Worm (Caenorhabditis elegans) whole organism, midembryonic: Measurements from ENCODE around the gene C29F5.1.

Experiments used
- T22C8.4 ChIP-seq: fragments of 200-800 bp; sonication (Bioruptor generic); IDR thresholded peaks from 2 replicates; pipeline ENCODE4 v1.3.6; 2022; ENCODE audit warnings: missing genetic modification characterization, missing compliant biosample characterization
- cog-1 ChIP-seq: sonication (generic microtip); optimal IDR thresholded peaks from 2 replicates; lab custom pipeline; 2016; ENCODE audit warnings: missing genetic modification characterization, missing compliant biosample characterization
- flt-1 ChIP-seq: fragments of 200-800 bp; sonication (Bioruptor generic); IDR thresholded peaks from 2 replicates; pipeline ENCODE4 v1.3.6; 2022; ENCODE audit warnings: missing genetic modification characterization, missing compliant biosample characterization
- klf-2 ChIP-seq: fragments of 200-800 bp; sonication (Bioruptor generic); conservative IDR thresholded peaks from 2 replicates; pipeline ENCODE4 v1.3.6; 2022; ENCODE audit warnings: missing genetic modification reagents, missing genetic modification characterization, missing compliant biosample characterization
- med-1 ChIP-seq: sonication (generic microtip); optimal IDR thresholded peaks from 2 replicates; lab custom pipeline; 2017; ENCODE audit warnings: missing genetic modification characterization, mild to moderate bottlenecking, missing compliant biosample characterization, antibody characterized with exemption, missing genetic modification reagents; ENCODE audit not compliant: insufficient read depth
- ref-1 ChIP-seq: fragments of 200-800 bp; sonication (Bioruptor generic); conservative IDR thresholded peaks from 2 replicates; pipeline ENCODE4 v1.3.6; 2022; ENCODE audit warnings: missing genetic modification reagents, missing genetic modification characterization, missing compliant biosample characterization
- tab-1 ChIP-seq: fragments of 200-800 bp; sonication (Bioruptor generic); IDR thresholded peaks from 2 replicates; pipeline ENCODE4 v1.3.6; 2022; ENCODE audit warnings: missing genetic modification characterization, missing compliant biosample characterization
- ztf-23 ChIP-seq: fragments of 200-800 bp; sonication (Bioruptor generic); IDR thresholded peaks from 2 replicates; pipeline ENCODE4 v1.3.6; 2022; ENCODE audit warnings: missing genetic modification reagents, missing genetic modification characterization, missing compliant biosample characterization
- ztf-29 ChIP-seq: fragments of 200-800 bp; sonication (Bioruptor generic); IDR thresholded peaks from 2 replicates; pipeline ENCODE4 v1.3.6; 2022; ENCODE audit warnings: missing genetic modification reagents, missing genetic modification characterization, missing compliant biosample characterization

Gene C29F5.1

ce11 chrII:6311459-6311858, 8.1 kb downstream of the C29F5.1 start:
- TF ChIP-seq med-1, result no peak
- no peak for TF ChIP-seq klf-2 (GFP tag; lab: Robert Waterston, UW)
- no peak for TF ChIP-seq ztf-29 (GFP tag; lab: Robert Waterston, UW)
- TF ChIP-seq flt-1 (GFP tag; lab: Robert Waterston, UW), result no peak
- TF ChIP-seq cog-1 (tag; lab: Kevin White, UChicago), result no peak
- TF ChIP-seq ref-1, result no peak
- TF ChIP-seq tab-1 (GFP tag; lab: Robert Waterston, UW), result no peak
- TF ChIP-seq T22C8.4 (GFP tag; lab: Robert Waterston, UW), result no peak
- TF ChIP-seq ztf-23 (GFP tag; lab: Robert Waterston, UW), result no peak

ce11 chrII:6311888-6312287, 8.6 kb downstream of the C29F5.1 start:
- no peak for TF ChIP-seq T22C8.4 (GFP tag; lab: Robert Waterston, UW)
- TF ChIP-seq klf-2 (GFP tag; lab: Robert Waterston, UW), result no peak
- no peak for TF ChIP-seq ref-1
- no peak for TF ChIP-seq med-1
- TF ChIP-seq tab-1 (GFP tag; lab: Robert Waterston, UW), result no peak
- no peak for TF ChIP-seq cog-1 (tag; lab: Kevin White, UChicago)
- TF ChIP-seq ztf-23 (GFP tag; lab: Robert Waterston, UW), result no peak
- TF ChIP-seq flt-1 (GFP tag; lab: Robert Waterston, UW), result no peak

ce11 chrII:6320655-6321388, 17.5 kb downstream of the C29F5.1 start, which contains the start of gene efr-3:
Gene efr-3 (minus strand): TSS chrII:6321159.
- TF ChIP-seq ztf-23 (GFP tag; lab: Robert Waterston, UW), result no peak
- no peak for TF ChIP-seq ztf-29 (GFP tag; lab: Robert Waterston, UW)
- TF ChIP-seq med-1, result no peak
- TF ChIP-seq tab-1 (GFP tag; lab: Robert Waterston, UW), result no peak
- TF ChIP-seq klf-2 (GFP tag; lab: Robert Waterston, UW), result no peak
- TF ChIP-seq cog-1 (tag; lab: Kevin White, UChicago), result no peak
- no peak; the same call in 1 of the 2 replicates for TF ChIP-seq T22C8.4 (GFP tag; lab: Robert Waterston, UW)
- TF ChIP-seq ref-1, result no peak
- TF ChIP-seq flt-1 (GFP tag; lab: Robert Waterston, UW), result no peak

- TF ChIP-seq tab-1 (GFP tag; lab: Robert Waterston, UW) (no peak), ztf-23 (GFP tag; lab: Robert Waterston, UW) (no peak), klf-2 (GFP tag; lab: Robert Waterston, UW) (no peak), ref-1 (no peak), T22C8.4 (GFP tag; lab: Robert Waterston, UW) (no peak), med-1 (no peak), ztf-29 (GFP tag; lab: Robert Waterston, UW) (no peak), cog-1 (tag; lab: Kevin White, UChicago) (no peak), flt-1 (GFP tag; lab: Robert Waterston, UW) (no peak)
Observed at ce11 chrII:6322081-6322480, 18.8 kb downstream of the C29F5.1 start.

ce11 chrII:6322979-6323378, 19.7 kb downstream of the C29F5.1 start, which contains the start of gene C32D5.4:
Gene C32D5.4 (minus strand): TSS chrII:6323079.
- TF ChIP-seq klf-2 (GFP tag; lab: Robert Waterston, UW) (no peak), cog-1 (tag; lab: Kevin White, UChicago) (no peak), ref-1 (no peak), med-1 (no peak), flt-1 (GFP tag; lab: Robert Waterston, UW) (no peak), ztf-23 (GFP tag; lab: Robert Waterston, UW) (no peak), ztf-29 (GFP tag; lab: Robert Waterston, UW) (no peak), T22C8.4 (GFP tag; lab: Robert Waterston, UW) (no peak), tab-1 (GFP tag; lab: Robert Waterston, UW) (no peak)

ce11 chrII:6324086-6324485, 20.8 kb downstream of the C29F5.1 start, which contains the start of gene sma-6:
Gene sma-6 (plus strand): TSS chrII:6324484.
- TF ChIP-seq ztf-23 (GFP tag; lab: Robert Waterston, UW) (no peak), ref-1 (no peak), klf-2 (GFP tag; lab: Robert Waterston, UW) (no peak), tab-1 (GFP tag; lab: Robert Waterston, UW) (no peak), ztf-29 (GFP tag; lab: Robert Waterston, UW) (no peak), med-1 (no peak), T22C8.4 (GFP tag; lab: Robert Waterston, UW) (no peak)

ce11 chrII:6327317-6327716, 24.0 kb downstream of the C29F5.1 start:
- TF ChIP-seq tab-1 (GFP tag; lab: Robert Waterston, UW), result no peak
- TF ChIP-seq ztf-23 (GFP tag; lab: Robert Waterston, UW), result no peak
- TF ChIP-seq med-1, result no peak
- no peak for TF ChIP-seq klf-2 (GFP tag; lab: Robert Waterston, UW)
- TF ChIP-seq cog-1 (tag; lab: Kevin White, UChicago), result no peak

- TF ChIP-seq ztf-23 (GFP tag; lab: Robert Waterston, UW) (no peak), T22C8.4 (GFP tag; lab: Robert Waterston, UW) (no peak), ref-1 (no peak), med-1 (no peak), cog-1 (tag; lab: Kevin White, UChicago) (no peak), ztf-29 (GFP tag; lab: Robert Waterston, UW) (no peak), klf-2 (GFP tag; lab: Robert Waterston, UW) (no peak), flt-1 (GFP tag; lab: Robert Waterston, UW) (no peak), tab-1 (GFP tag; lab: Robert Waterston, UW) (no peak)
Observed at ce11 chrII:6328672-6329071, 25.3 kb downstream of the C29F5.1 start.

- TF ChIP-seq cog-1 (tag; lab: Kevin White, UChicago) (peak; percentile 77), ztf-29 (GFP tag; lab: Robert Waterston, UW) (no peak), ref-1 (no peak), ztf-23 (GFP tag; lab: Robert Waterston, UW) (peak; percentile 67; the same call in 1 of the 2 replicates), flt-1 (GFP tag; lab: Robert Waterston, UW) (peak; percentile 52; the same call in 1 of the 2 replicates)
Observed at ce11 chrII:6331222-6331830, 28.0 kb downstream of the C29F5.1 start, which contains the start of gene set-4. Gene set-4 (minus strand): TSS chrII:6331341.
